Fruit fly (Drosophila melanogaster): ENCODE data around the gene CG44422.

DNA sequence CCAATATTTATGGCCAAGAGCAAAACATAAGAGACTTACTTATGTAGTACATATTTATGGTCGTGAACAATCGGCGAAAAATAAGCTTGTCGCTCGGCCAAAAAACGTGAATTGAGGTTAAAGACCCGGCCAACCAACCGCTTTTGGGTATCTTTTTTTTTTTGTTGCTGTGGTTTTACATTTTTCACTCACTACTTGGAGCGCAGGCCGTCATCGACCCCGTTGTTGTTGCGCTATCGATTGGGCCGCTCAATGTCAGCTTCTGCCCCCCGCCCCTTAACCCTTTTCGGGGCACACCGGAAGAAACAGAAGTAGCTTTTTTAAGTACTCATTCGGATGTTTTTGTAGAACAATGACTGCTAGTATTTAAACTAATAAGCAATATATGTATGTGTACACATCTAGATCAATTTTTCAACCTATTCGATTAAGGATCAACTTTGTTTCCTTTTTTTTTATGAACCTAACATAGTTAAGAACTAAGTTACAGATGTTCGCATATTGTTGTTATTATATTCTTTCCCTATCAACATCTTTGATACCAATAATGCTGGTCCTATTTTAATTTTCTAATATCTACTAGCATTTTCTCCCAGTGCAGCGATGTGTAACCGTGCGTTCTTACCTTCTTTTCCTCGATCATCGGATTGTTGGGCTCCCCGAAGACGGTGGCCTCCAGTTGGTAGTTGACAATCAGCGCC is 35.6 kb upstream of the CG44422 start:
- no peak for TF ChIP-seq CG8478 (optimal IDR thresholded peaks at IDR 0.05)
- TF ChIP-seq CTCF (optimal IDR thresholded peaks at IDR 0.05): no peak

Measured in S2 (cell line).